Worm (Caenorhabditis elegans) whole organism, L4 larva: Measurements from ENCODE around the gene pgph-1.

Experiments
- F10B5.3 ChIP-seq: sonication (generic microtip); optimal IDR thresholded peaks from 2 replicates; lab custom pipeline; 2016; ENCODE audit warnings: mild to moderate bottlenecking, missing genetic modification characterization, missing compliant biosample characterization
- R02D3.7 ChIP-seq: fragments of 150-350 bp; sonication (generic microtip); optimal IDR thresholded peaks from 3 replicates; lab custom pipeline; 2014; ENCODE audit warnings: missing biosample characterization, missing genetic modification characterization
- T20F7.1 ChIP-seq: fragments of 200-800 bp; sonication (Bioruptor generic); optimal IDR thresholded peaks from 2 replicates; lab custom pipeline; 2018; ENCODE audit warnings: mild to moderate bottlenecking, missing genetic modification characterization, missing compliant biosample characterization
- Y48G9A.11 ChIP-seq: fragments of 200-800 bp; sonication (Bioruptor generic); IDR thresholded peaks from 2 replicates; pipeline ENCODE4 v1.3.6; 2022; ENCODE audit warnings: missing genetic modification reagents, missing genetic modification characterization, missing compliant biosample characterization
- aha-1 ChIP-seq: fragments of 150-350 bp; peaks from one replicate; lab custom pipeline; 2014; ENCODE audit warnings: missing biosample characterization, missing genetic modification characterization
- ama-1 ChIP-seq: fragments of 150-350 bp; optimal IDR thresholded peaks from 2 replicates; lab custom pipeline; 2014; ENCODE audit warnings: inconsistent platforms, mixed read lengths
- arid-1 ChIP-seq: fragments of 200-800 bp; sonication (Bioruptor generic); conservative IDR thresholded peaks from 2 replicates; pipeline ENCODE4 v1.3.6; 2022; ENCODE audit warnings: missing genetic modification reagents, missing genetic modification characterization, missing compliant biosample characterization
- attf-4 ChIP-seq: sonication (generic microtip); optimal IDR thresholded peaks from 3 replicates; lab custom pipeline; 2017; ENCODE audit warnings: missing biosample characterization, missing genetic modification characterization
- ces-1 ChIP-seq: fragments of 150-350 bp; sonication (generic microtip); optimal IDR thresholded peaks from 4 replicates; lab custom pipeline; 2014; ENCODE audit warnings: missing biosample characterization, missing genetic modification reagents, missing genetic modification characterization
- ctbp-1 ChIP-seq: fragments of 200-800 bp; sonication (Bioruptor generic); IDR thresholded peaks from 2 replicates; pipeline ENCODE4 v1.3.6; 2022; ENCODE audit warnings: missing genetic modification reagents, missing genetic modification characterization, missing compliant biosample characterization
- daf-12 ChIP-seq: fragments of 150-350 bp; optimal IDR thresholded peaks from 2 replicates; lab custom pipeline; 2014; ENCODE audit warnings: missing biosample characterization, missing genetic modification reagents, missing genetic modification characterization
- daf-16 ChIP-seq, 3 experiments: sonication (generic microtip); optimal IDR thresholded peaks; 2 replicates each; lab custom pipeline; 2016 to 2017; ENCODE audit warnings: missing genetic modification characterization in 3 of 3, missing genetic modification reagents in 3 of 3, mild to moderate bottlenecking in 2 of 3, missing compliant biosample characterization in 2 of 3, missing biosample characterization in 1 of 3, moderate library complexity in 1 of 3
- dmd-6 ChIP-seq: fragments of 200-800 bp; sonication (Bioruptor generic); IDR thresholded peaks from 2 replicates; pipeline ENCODE4 v1.3.6; 2022; ENCODE audit warnings: missing genetic modification reagents, missing genetic modification characterization, missing compliant biosample characterization
- duxl-1 ChIP-seq: sonication (generic microtip); optimal IDR thresholded peaks from 2 replicates; lab custom pipeline; 2016; ENCODE audit warnings: mild to moderate bottlenecking, missing genetic modification characterization, moderate library complexity, missing compliant biosample characterization; ENCODE audit not compliant: poor library complexity
- dve-1 ChIP-seq: sonication (generic microtip); optimal IDR thresholded peaks from 2 replicates; lab custom pipeline; 2017; ENCODE audit warnings: antibody characterized with exemption, mild to moderate bottlenecking, missing genetic modification characterization, missing compliant biosample characterization; ENCODE audit not compliant: insufficient read depth
- hlh-11 ChIP-seq: fragments of 200-800 bp; sonication (Bioruptor generic); optimal IDR thresholded peaks from 2 replicates; lab custom pipeline; 2018; ENCODE audit warnings: mild to moderate bottlenecking, missing genetic modification characterization, missing compliant biosample characterization
- hlh-30 ChIP-seq: sonication (generic microtip); optimal IDR thresholded peaks from 2 replicates; lab custom pipeline; 2017; ENCODE audit warnings: antibody characterized with exemption, mild to moderate bottlenecking, missing genetic modification characterization, missing compliant biosample characterization; ENCODE audit not compliant: insufficient read depth
- lin-1 ChIP-seq: fragments of 200-800 bp; sonication (Bioruptor generic); IDR thresholded peaks from 2 replicates; pipeline ENCODE4 v1.3.6; 2022; ENCODE audit warnings: missing genetic modification reagents, missing genetic modification characterization, missing compliant biosample characterization
- madf-5 ChIP-seq, 2 experiments: fragments of 200-800 bp; sonication (Bioruptor generic); IDR thresholded peaks; 2 replicates each; pipeline ENCODE4 v1.3.6; 2022; ENCODE audit warnings: missing compliant biosample characterization in 2 of 2, missing genetic modification characterization in 2 of 2
- madf-9 ChIP-seq: fragments of 200-800 bp; sonication (Bioruptor generic); conservative IDR thresholded peaks from 2 replicates; pipeline ENCODE4 v1.3.6; 2022; ENCODE audit warnings: missing genetic modification reagents, missing genetic modification characterization, missing compliant biosample characterization
- mdl-1 ChIP-seq, 2 experiments: fragments of 150-350 bp in 1 of 2; sonication (generic microtip) in 1 of 2; optimal IDR thresholded peaks; 2 replicates each; lab custom pipeline; 2014 to 2017; ENCODE audit warnings: missing biosample characterization in 2 of 2, missing genetic modification characterization in 2 of 2
- mep-1 ChIP-seq: fragments of 150-350 bp; sonication (generic microtip); optimal IDR thresholded peaks from 3 replicates; lab custom pipeline; 2014; ENCODE audit warnings: missing biosample characterization, missing genetic modification characterization
- mxl-3 ChIP-seq: fragments of 200-800 bp; sonication (Bioruptor generic); optimal IDR thresholded peaks from 2 replicates; lab custom pipeline; 2018; ENCODE audit warnings: mild to moderate bottlenecking, missing genetic modification characterization, missing compliant biosample characterization
- nhr-10 ChIP-seq: fragments of 150-350 bp; optimal IDR thresholded peaks from 2 replicates; lab custom pipeline; 2014; ENCODE audit warnings: missing biosample characterization, missing genetic modification characterization
- nhr-28 ChIP-seq: fragments of 150-350 bp; optimal IDR thresholded peaks from 2 replicates; lab custom pipeline; 2014; ENCODE audit warnings: missing biosample characterization, missing genetic modification characterization
- nhr-48 ChIP-seq: sonication (generic microtip); optimal IDR thresholded peaks from 2 replicates; lab custom pipeline; 2016; ENCODE audit warnings: mild to moderate bottlenecking, missing genetic modification characterization, missing compliant biosample characterization
- nhr-77 ChIP-seq: fragments of 150-350 bp; optimal IDR thresholded peaks from 2 replicates; lab custom pipeline; 2014; ENCODE audit warnings: missing biosample characterization, missing genetic modification characterization
- php-3 ChIP-seq: fragments of 200-800 bp; sonication (Bioruptor generic); IDR thresholded peaks from 2 replicates; pipeline ENCODE4 v1.3.6; 2022; ENCODE audit warnings: missing genetic modification reagents, missing genetic modification characterization, missing compliant biosample characterization
- pqm-1 ChIP-seq: sonication (generic microtip); optimal IDR thresholded peaks from 2 replicates; lab custom pipeline; 2017; ENCODE audit warnings: missing biosample characterization, missing genetic modification characterization
- spr-1 ChIP-seq: sonication (generic microtip); optimal IDR thresholded peaks from 2 replicates; lab custom pipeline; 2016; ENCODE audit warnings: mild to moderate bottlenecking, missing genetic modification characterization, missing compliant biosample characterization
- spr-3 ChIP-seq: fragments of 200-800 bp; sonication (Bioruptor generic); optimal IDR thresholded peaks from 2 replicates; lab custom pipeline; 2018; ENCODE audit warnings: mild to moderate bottlenecking, missing genetic modification characterization, missing compliant biosample characterization
- unc-62 ChIP-seq, 3 experiments: fragments of 150-350 bp in 1 of 3; sonication (generic microtip); optimal IDR thresholded peaks in 2 of 3; peaks in 1 of 3; 1 replicate in 1 of 3; 2 replicates in 2 of 3; lab custom pipeline; 2014 to 2017; ENCODE audit warnings: missing biosample characterization in 3 of 3, missing genetic modification characterization in 3 of 3, missing genetic modification reagents in 3 of 3, missing genotype in 1 of 3
- zfp-2 ChIP-seq: sonication (generic microtip); optimal IDR thresholded peaks from 2 replicates; lab custom pipeline; 2016; ENCODE audit warnings: mild to moderate bottlenecking, missing genetic modification characterization, missing compliant biosample characterization

pgph-1 gene

ce11 chrV:5713510-5713909, 39.8 kb downstream of the pgph-1 start:
- no peak for TF ChIP-seq spr-1 (tag; lab: Kevin White, UChicago)
- peak; percentile 96 for TF ChIP-seq aha-1 (tag; lab: Kevin White, UChicago)

- TF ChIP-seq mxl-3, result peak; percentile 72
- TF ChIP-seq dmd-6 (GFP tag; lab: Robert Waterston, UW), result peak; percentile 83
- peak in 1 of 2 experiments; percentile 74 for TF ChIP-seq mdl-1 (tag; optimal IDR thresholded peaks at IDR 0.05; lab: Kevin White, UChicago)
- TF ChIP-seq php-3 (GFP tag; lab: Robert Waterston, UW), result peak; percentile 62; the same call in 1 of the 2 replicates
- TF ChIP-seq nhr-48 (tag; lab: Kevin White, UChicago), result peak; percentile 14
- TF ChIP-seq lin-1 (GFP tag; lab: Robert Waterston, UW), result peak; percentile 33; the same call in 1 of the 2 replicates
- no peak for TF ChIP-seq madf-9 (GFP tag; lab: Robert Waterston, UW)
- TF ChIP-seq daf-16 (GFP tag; optimal IDR thresholded peaks at IDR 0.05; lab: Kevin White, UChicago), result no peak
- TF ChIP-seq daf-16 (tag; optimal IDR thresholded peaks at IDR 0.05; lab: Kevin White, UChicago), result peak; percentile 89
- no peak for TF ChIP-seq daf-12 (tag; lab: Kevin White, UChicago)
- TF ChIP-seq F10B5.3 (tag; lab: Kevin White, UChicago), result peak; percentile 12
- TF ChIP-seq ces-1 (GFP tag; lab: Kevin White, UChicago), result no peak
- TF ChIP-seq nhr-10, result no peak
- TF ChIP-seq hlh-11 (tag; lab: Kevin White, UChicago), result peak; percentile 65
- peak; percentile 33 for TF ChIP-seq pqm-1 (tag; lab: Kevin White, UChicago)
- TF ChIP-seq nhr-28 (tag; lab: Kevin White, UChicago), result peak; percentile 80
- peak; percentile 54 for TF ChIP-seq ama-1 (lab: Kevin White, UChicago)
- TF ChIP-seq dve-1 (tag; lab: Kevin White, UChicago), result peak; percentile 70
- peak; percentile 62 for TF ChIP-seq hlh-30
- peak; percentile 49 for TF ChIP-seq nhr-77
Measured at ce11 chrV:5712652-5713051, 40.7 kb downstream of the pgph-1 start, which contains the start of gene gcst-1. Gene gcst-1 (plus strand): TSS chrV:5712928.

ce11 chrV:5712189-5712588, 41.1 kb downstream of the pgph-1 start:
- TF ChIP-seq R02D3.7 (tag; lab: Kevin White, UChicago) (peak; percentile 54), spr-3 (GFP tag; lab: Kevin White, UChicago) (no peak), Y48G9A.11 (GFP tag; lab: Robert Waterston, UW) (peak; percentile 88), ces-1 (GFP tag; lab: Kevin White, UChicago) (no peak), madf-5 (GFP tag; IDR thresholded peaks at IDR 0.05; lab: Robert Waterston, UW) (no peak), ctbp-1 (no peak), attf-4 (tag; lab: Kevin White, UChicago) (no peak), duxl-1 (tag; lab: Kevin White, UChicago) (no peak), T20F7.1 (no peak), zfp-2 (tag; lab: Kevin White, UChicago) (no peak), arid-1 (GFP tag; lab: Robert Waterston, UW) (no peak), nhr-28 (tag; lab: Kevin White, UChicago) (no peak)

ce11 chrV:5708331-5708730, 45.0 kb downstream of the pgph-1 start:
- TF ChIP-seq unc-62 (GFP tag; optimal IDR thresholded peaks at IDR 0.05 in 1 of 2; lab: Kevin White, UChicago) (peak in 1 of 2 experiments; percentile 52), unc-62 (tag; optimal IDR thresholded peaks at IDR 0.05; lab: Kevin White, UChicago) (no peak), spr-1 (tag; lab: Kevin White, UChicago) (no peak)

ce11 chrV:5705510-5705909, 47.8 kb downstream of the pgph-1 start, which contains the start of gene peli-1:
Gene peli-1 (plus strand): TSS chrV:5705810.
- TF ChIP-seq mep-1 (tag; lab: Kevin White, UChicago) (no peak), aha-1 (tag; lab: Kevin White, UChicago) (peak; percentile 47)
